Worm (Caenorhabditis elegans) whole organism, L2 larva: ENCODE results near the gene T26A8.3.

ENCODE experiments used
- blmp-1 ChIP-seq: sonication (generic microtip); optimal IDR thresholded peaks from 2 replicates; lab custom pipeline; 2017; ENCODE audit warnings: missing genetic modification characterization, mild to moderate bottlenecking, missing compliant biosample characterization, antibody characterized with exemption, moderate library complexity; ENCODE audit not compliant: insufficient read depth
- ceh-16 ChIP-seq: fragments of 150-350 bp; optimal IDR thresholded peaks from 2 replicates; lab custom pipeline; 2014; ENCODE audit warnings: missing biosample characterization, missing genetic modification characterization
- ceh-82 ChIP-seq: fragments of 150-350 bp; optimal IDR thresholded peaks from 2 replicates; lab custom pipeline; 2014; ENCODE audit warnings: missing biosample characterization, missing genetic modification characterization
- egl-27 ChIP-seq: sonication (generic microtip); optimal IDR thresholded peaks from 3 replicates; lab custom pipeline; 2017; ENCODE audit warnings: missing biosample characterization, missing genetic modification reagents, missing genetic modification characterization
- mab-5 ChIP-seq: fragments of 150-350 bp; optimal IDR thresholded peaks from 2 replicates; lab custom pipeline; 2014; ENCODE audit warnings: missing biosample characterization, missing genetic modification characterization
- ztf-11 ChIP-seq: sonication (generic microtip); optimal IDR thresholded peaks from 2 replicates; lab custom pipeline; 2017; ENCODE audit warnings: missing biosample characterization, missing genetic modification characterization

DNA sequence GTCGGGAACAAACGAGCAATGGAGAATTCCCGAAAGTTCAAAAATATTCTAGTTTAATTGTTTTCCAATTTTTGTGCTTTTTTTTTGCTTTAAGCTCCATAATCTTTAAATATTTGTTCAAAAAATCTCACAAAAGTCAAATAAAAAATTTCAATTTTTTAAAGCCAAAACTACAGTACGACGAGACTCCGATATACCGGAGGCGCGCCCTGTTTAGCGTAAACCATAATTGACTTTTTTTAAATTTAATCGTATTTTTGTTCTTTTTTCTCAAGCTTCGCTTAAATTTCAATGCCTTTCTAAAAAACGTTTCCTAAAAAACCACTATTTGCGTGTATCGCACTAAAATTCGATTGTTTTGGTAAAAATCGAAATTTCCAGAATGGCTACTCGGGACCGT lies 30.5 kb upstream of the T26A8.3 start, which contains the start of gene syx-4:
- TF ChIP-seq egl-27 (tag; lab: Kevin White, UChicago) = no peak
- no peak for TF ChIP-seq ztf-11
- no peak for TF ChIP-seq blmp-1 (tag; lab: Kevin White, UChicago)
- TF ChIP-seq ceh-82 (tag; lab: Kevin White, UChicago) = no peak
- TF ChIP-seq ceh-16 (tag; lab: Kevin White, UChicago) = no peak
- no peak for TF ChIP-seq mab-5 (tag; lab: Kevin White, UChicago)
